Fruit fly (Drosophila melanogaster): ENCODE data around the gene P5CDh2.

P5CDh2 gene

DNA sequence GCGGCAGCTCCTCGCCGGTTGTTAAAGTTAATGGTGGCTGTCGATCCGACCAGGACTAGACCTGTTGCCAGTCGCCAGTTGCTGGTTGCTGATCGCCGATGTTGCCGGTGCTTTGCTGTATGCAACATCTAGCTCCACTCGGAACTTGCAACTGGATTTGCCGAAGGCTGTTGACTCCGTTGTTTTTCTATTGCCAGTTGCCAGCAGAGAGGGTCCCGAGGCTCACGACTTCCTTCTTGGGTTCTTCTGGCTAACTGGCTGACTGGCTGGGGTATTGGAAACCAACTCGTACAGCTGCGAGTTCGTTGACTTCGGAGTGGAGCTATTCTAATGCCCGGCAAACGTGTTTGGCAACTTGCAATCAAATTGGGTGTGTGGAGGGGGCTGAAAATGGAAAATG, 46.7 kb upstream of the P5CDh2 start:
- TF ChIP-seq EcR (GFP tag; optimal IDR thresholded peaks at IDR 0.05): peak; percentile 67
- TF ChIP-seq CG4496 (GFP tag; IDR thresholded peaks at IDR 0.05): no peak

- TF ChIP-seq EcR (GFP tag; optimal IDR thresholded peaks at IDR 0.05) (peak; percentile 5), CG8301 (tag; optimal IDR thresholded peaks at IDR 0.05) (no peak)
Measured at dm6 chr3R:21832203-21832602, 45.5 kb upstream of the P5CDh2 start, which contains the start of gene Gr93a. Gr93a (plus strand) TSS chr3R:21832503.

DNA sequence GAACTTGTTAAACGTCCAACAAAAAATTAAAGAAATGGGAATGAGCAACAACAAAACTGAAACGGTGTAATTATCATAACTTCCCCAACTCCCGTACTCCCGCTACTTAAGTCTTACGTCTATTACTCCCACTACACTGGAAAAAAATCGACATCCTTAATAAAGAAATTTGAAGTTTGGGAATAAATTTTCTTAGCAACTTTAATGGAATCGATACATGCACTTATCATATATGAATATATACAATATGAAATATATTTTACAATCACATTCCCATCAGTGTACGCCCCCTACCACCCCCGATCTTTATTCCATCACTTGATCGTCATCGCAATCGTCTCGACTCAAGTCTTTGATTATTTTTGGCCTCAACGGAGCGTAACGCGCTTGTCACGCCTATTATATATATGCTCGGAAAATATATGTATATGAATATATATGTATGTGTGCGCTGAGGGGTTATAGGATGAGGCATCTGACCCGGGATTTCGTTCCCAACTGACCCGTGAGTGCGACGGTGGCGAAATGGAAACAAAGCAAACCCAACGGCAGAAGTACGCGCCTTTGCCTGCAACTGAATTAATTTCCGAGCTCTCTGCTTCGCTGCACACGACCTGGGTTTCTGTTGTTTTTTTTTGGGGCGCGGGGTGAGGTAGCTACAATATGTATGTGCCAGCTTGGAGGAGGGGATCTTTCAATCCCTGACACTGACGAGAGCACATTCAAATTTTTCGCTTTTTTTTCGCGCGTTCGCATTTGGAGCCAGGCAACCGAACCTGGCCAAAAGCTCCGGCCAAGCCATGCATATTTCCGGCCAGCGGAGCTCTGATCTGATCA, 43.3 kb upstream of the P5CDh2 start:
- TF ChIP-seq CG34367 (tag; optimal IDR thresholded peaks at IDR 0.05) (peak; percentile 9), Pif1B (GFP tag; optimal IDR thresholded peaks at IDR 0.05) (peak; percentile 28), fd96Ca (GFP tag; IDR thresholded peaks at IDR 0.05) (no peak)

DNA sequence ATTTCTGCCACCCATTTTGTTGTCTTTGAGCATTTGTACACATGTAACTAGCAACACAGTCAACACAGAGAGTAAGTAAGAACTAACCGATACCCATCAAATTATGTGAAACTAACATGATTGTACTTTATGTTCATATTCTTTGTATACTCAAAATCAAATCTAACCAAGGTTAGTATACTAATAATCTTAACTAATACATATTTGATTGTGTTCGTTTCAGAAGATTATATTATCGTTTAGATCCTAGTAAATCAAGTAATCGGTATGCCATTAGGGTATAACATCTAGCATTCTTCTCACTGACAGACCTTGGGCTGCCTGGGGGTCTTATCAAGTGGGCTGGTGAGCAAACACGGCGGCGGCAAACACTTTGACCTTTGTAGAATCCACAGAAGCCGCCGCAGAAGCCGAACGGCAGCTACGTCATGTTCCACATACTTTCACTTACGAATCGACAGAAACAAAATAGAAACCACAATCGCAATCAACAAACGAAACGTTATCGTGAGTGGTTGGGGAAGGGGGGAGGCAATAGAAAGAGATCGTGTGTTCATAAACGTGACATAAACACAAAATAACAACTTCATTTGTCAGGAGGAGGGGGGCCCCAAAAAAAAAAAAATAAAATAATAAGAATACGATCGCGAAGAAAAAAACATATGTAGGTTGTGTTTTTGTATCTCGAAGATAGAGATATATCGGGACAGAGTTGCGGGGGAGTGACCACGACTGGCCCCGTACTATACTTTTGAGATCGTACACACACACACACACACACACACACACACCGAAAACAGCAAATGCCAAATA, 42.1 kb upstream of the P5CDh2 start:
- TF ChIP-seq CG8301 (tag; optimal IDR thresholded peaks at IDR 0.05): no peak
- TF ChIP-seq CG32121 (GFP tag; IDR thresholded peaks at IDR 0.05): no peak
- peak; percentile 50; the same call in 1 of the 3 replicates for TF ChIP-seq CG4496 (GFP tag; IDR thresholded peaks at IDR 0.05)

dm6 chr3R:21836201-21836504, 41.6 kb upstream of the P5CDh2 start:
- TF ChIP-seq CG12605 (GFP tag; IDR thresholded peaks at IDR 0.05): no peak
- TF ChIP-seq D1 (tag; optimal IDR thresholded peaks at IDR 0.05): no peak
- TF ChIP-seq Snoo (tag; optimal IDR thresholded peaks at IDR 0.05): no peak
- TF ChIP-seq CG17806 (tag; optimal IDR thresholded peaks at IDR 0.05): no peak
- no peak for TF ChIP-seq CG4496 (GFP tag; IDR thresholded peaks at IDR 0.05)
- TF ChIP-seq CG13204 (GFP tag; optimal IDR thresholded peaks at IDR 0.05): no peak
- TF ChIP-seq CG9948 (tag; optimal IDR thresholded peaks at IDR 0.05): no peak
- TF ChIP-seq rn (GFP tag; IDR thresholded peaks at IDR 0.05): no peak
- no peak for TF ChIP-seq Pif1A (GFP tag; optimal IDR thresholded peaks at IDR 0.05)
- no peak for TF ChIP-seq CG8159 (tag; optimal IDR thresholded peaks at IDR 0.05)
- no peak for TF ChIP-seq CG14655 (GFP tag; optimal IDR thresholded peaks at IDR 0.05)
- no peak for TF ChIP-seq gl (tag; optimal IDR thresholded peaks at IDR 0.05)
- TF ChIP-seq CG34367 (tag; optimal IDR thresholded peaks at IDR 0.05): no peak
- no peak for TF ChIP-seq CG10348 (GFP tag; IDR thresholded peaks at IDR 0.05)
- peak; percentile 63 for TF ChIP-seq Ets98B (GFP tag; IDR thresholded peaks at IDR 0.05)
- no peak for TF ChIP-seq CG32121 (GFP tag; IDR thresholded peaks at IDR 0.05)
- no peak for TF ChIP-seq EcR (GFP tag; optimal IDR thresholded peaks at IDR 0.05)
- TF ChIP-seq CG15710 (tag; optimal IDR thresholded peaks at IDR 0.05): no peak
- peak; percentile 8 for TF ChIP-seq CG8301 (tag; optimal IDR thresholded peaks at IDR 0.05)
- TF ChIP-seq Pif1B (GFP tag; optimal IDR thresholded peaks at IDR 0.05): no peak
- peak; percentile 38; the same call in 2 of the 3 replicates for TF ChIP-seq fd96Ca (GFP tag; IDR thresholded peaks at IDR 0.05)

DNA sequence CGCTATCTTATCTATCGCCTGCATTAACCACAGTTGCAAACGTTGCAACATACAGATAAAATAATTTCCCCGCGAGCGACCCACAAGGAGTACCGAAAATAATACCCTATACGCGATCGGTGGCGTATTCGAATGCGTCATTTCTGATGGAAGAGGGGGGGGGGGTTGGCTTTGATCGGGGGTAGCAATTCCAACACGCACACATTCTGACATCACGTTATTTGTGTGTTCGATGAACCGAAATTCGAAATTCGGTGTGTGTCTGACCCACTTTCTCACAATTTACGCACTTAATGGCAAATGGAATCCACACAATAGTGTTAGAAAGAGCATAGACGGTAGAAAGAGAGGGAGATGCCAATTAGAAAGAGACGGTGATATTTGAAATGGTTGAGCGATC, 41.1 kb upstream of the P5CDh2 start:
- TF ChIP-seq CG13204 (GFP tag; optimal IDR thresholded peaks at IDR 0.05) (no peak), CG10348 (GFP tag; IDR thresholded peaks at IDR 0.05) (no peak), CG34367 (tag; optimal IDR thresholded peaks at IDR 0.05) (no peak), gl (tag; optimal IDR thresholded peaks at IDR 0.05) (no peak), CG12605 (GFP tag; IDR thresholded peaks at IDR 0.05) (no peak), CG8159 (tag; optimal IDR thresholded peaks at IDR 0.05) (no peak), Ets98B (GFP tag; IDR thresholded peaks at IDR 0.05) (no peak), CG15710 (tag; optimal IDR thresholded peaks at IDR 0.05) (no peak), fd96Ca (GFP tag; IDR thresholded peaks at IDR 0.05) (no peak), EcR (GFP tag; optimal IDR thresholded peaks at IDR 0.05) (no peak), CG17806 (tag; optimal IDR thresholded peaks at IDR 0.05) (no peak), D1 (tag; optimal IDR thresholded peaks at IDR 0.05) (no peak), CG14655 (GFP tag; optimal IDR thresholded peaks at IDR 0.05) (no peak), rn (GFP tag; IDR thresholded peaks at IDR 0.05) (no peak), Pif1A (GFP tag; optimal IDR thresholded peaks at IDR 0.05) (no peak)
